Worm (Caenorhabditis elegans) whole organism, L3 larva: ENCODE results near the gene EGAP1.1.

ENCODE experiments used
- R02D3.7 ChIP-seq: fragments of 150-350 bp; optimal IDR thresholded peaks from 2 replicates; lab custom pipeline; 2014; ENCODE audit warnings: missing biosample characterization, missing genetic modification characterization
- ZK546.5 ChIP-seq: sonication (generic microtip); optimal IDR thresholded peaks from 2 replicates; lab custom pipeline; 2017; ENCODE audit warnings: missing biosample characterization, missing genetic modification characterization
- aly-2 ChIP-seq: fragments of 150-350 bp; optimal IDR thresholded peaks from 2 replicates; lab custom pipeline; 2014; ENCODE audit warnings: missing biosample characterization, missing genetic modification characterization
- ceh-28 ChIP-seq: fragments of 150-350 bp; optimal IDR thresholded peaks from 2 replicates; lab custom pipeline; 2014; ENCODE audit warnings: missing biosample characterization, missing genetic modification reagents, missing genetic modification characterization
- daf-12 ChIP-seq: fragments of 150-350 bp; optimal IDR thresholded peaks from 2 replicates; lab custom pipeline; 2014; ENCODE audit warnings: missing biosample characterization, missing genetic modification reagents, missing genetic modification characterization
- egl-27 ChIP-seq: sonication (generic microtip); optimal IDR thresholded peaks from 4 replicates; lab custom pipeline; 2017; ENCODE audit warnings: missing biosample characterization, missing genetic modification reagents, missing genetic modification characterization
- egl-5 ChIP-seq: fragments of 150-350 bp; optimal IDR thresholded peaks from 2 replicates; lab custom pipeline; 2017; ENCODE audit warnings: missing biosample characterization, missing genetic modification reagents, missing genetic modification characterization, inconsistent platforms
- elt-1 ChIP-seq: fragments of 150-350 bp; optimal IDR thresholded peaks from 2 replicates; lab custom pipeline; 2014; ENCODE audit warnings: missing biosample characterization, missing genetic modification characterization
- elt-2 ChIP-seq: sonication (generic microtip); optimal IDR thresholded peaks from 2 replicates; lab custom pipeline; 2016; ENCODE audit warnings: missing genetic modification reagents, mild to moderate bottlenecking, missing genetic modification characterization, missing compliant biosample characterization
- elt-3 ChIP-seq, 3 experiments: fragments of 150-350 bp in 1 of 3; sonication (generic microtip) in 2 of 3; optimal IDR thresholded peaks; 2 replicates in 2 of 3; 4 replicates in 1 of 3; lab custom pipeline; 2014 to 2017; ENCODE audit warnings: missing biosample characterization in 3 of 3, missing genetic modification characterization in 3 of 3
- fkh-10 ChIP-seq: sonication (generic microtip); optimal IDR thresholded peaks from 2 replicates; lab custom pipeline; 2017; ENCODE audit warnings: missing biosample characterization, missing genetic modification reagents, missing genetic modification characterization
- hmg-11 ChIP-seq: sonication (generic microtip); optimal IDR thresholded peaks from 2 replicates; lab custom pipeline; 2016; ENCODE audit warnings: missing genetic modification characterization, missing compliant biosample characterization
- lin-15B ChIP-seq: fragments of 150-350 bp; optimal IDR thresholded peaks from 2 replicates; lab custom pipeline; 2014; ENCODE audit warnings: missing biosample characterization, missing genetic modification characterization
- lin-39 ChIP-seq: fragments of 150-350 bp; optimal IDR thresholded peaks from 2 replicates; lab custom pipeline; 2018; ENCODE audit warnings: missing biosample characterization, missing genetic modification reagents, missing genetic modification characterization
- lsy-12 ChIP-seq: sonication (generic microtip); optimal IDR thresholded peaks from 2 replicates; lab custom pipeline; 2016; ENCODE audit warnings: mild to moderate bottlenecking, missing genetic modification characterization, missing compliant biosample characterization
- mdl-1 ChIP-seq: fragments of 150-350 bp; optimal IDR thresholded peaks from 2 replicates; lab custom pipeline; 2014; ENCODE audit warnings: missing biosample characterization, missing genetic modification characterization
- nfya-1 ChIP-seq: sonication (generic microtip); optimal IDR thresholded peaks from 2 replicates; lab custom pipeline; 2017; ENCODE audit warnings: missing genetic modification characterization, mild to moderate bottlenecking, missing compliant biosample characterization, antibody characterized with exemption, moderate library complexity; ENCODE audit not compliant: insufficient read depth
- nhr-11 ChIP-seq: fragments of 150-350 bp; optimal IDR thresholded peaks from 2 replicates; lab custom pipeline; 2014; ENCODE audit warnings: missing biosample characterization, missing genetic modification characterization
- nhr-12 ChIP-seq: fragments of 150-350 bp; optimal IDR thresholded peaks from 2 replicates; lab custom pipeline; 2014; ENCODE audit warnings: missing biosample characterization, missing genetic modification characterization
- nhr-23 ChIP-seq: fragments of 150-350 bp; optimal IDR thresholded peaks from 2 replicates; lab custom pipeline; 2014; ENCODE audit warnings: missing biosample characterization, missing genetic modification reagents, missing genetic modification characterization
- nhr-237 ChIP-seq: fragments of 150-350 bp; optimal IDR thresholded peaks from 2 replicates; lab custom pipeline; 2014; ENCODE audit warnings: missing biosample characterization, missing genetic modification characterization
- nhr-25 ChIP-seq: sonication (generic microtip); optimal IDR thresholded peaks from 2 replicates; lab custom pipeline; 2017; ENCODE audit warnings: missing biosample characterization, missing genetic modification characterization
- nhr-28 ChIP-seq: fragments of 150-350 bp; optimal IDR thresholded peaks from 2 replicates; lab custom pipeline; 2014; ENCODE audit warnings: missing biosample characterization, missing genetic modification characterization
- nhr-43 ChIP-seq: sonication (generic microtip); optimal IDR thresholded peaks from 2 replicates; lab custom pipeline; 2016; ENCODE audit warnings: mild to moderate bottlenecking, missing genetic modification characterization, missing compliant biosample characterization; ENCODE audit not compliant: poor library complexity, severe bottlenecking
- nhr-67 ChIP-seq: fragments of 150-350 bp; optimal IDR thresholded peaks from 2 replicates; lab custom pipeline; 2014; ENCODE audit warnings: missing biosample characterization, missing genetic modification characterization
- pha-4 ChIP-seq: fragments of 150-350 bp; optimal IDR thresholded peaks from 2 replicates; lab custom pipeline; 2014; ENCODE audit warnings: missing biosample characterization, missing genetic modification reagents, missing genetic modification characterization
- pqm-1 ChIP-seq: fragments of 150-350 bp; optimal IDR thresholded peaks from 2 replicates; lab custom pipeline; 2017; ENCODE audit warnings: missing biosample characterization, missing genetic modification characterization, inconsistent platforms
- skn-1 ChIP-seq: fragments of 150-350 bp; optimal IDR thresholded peaks from 2 replicates; lab custom pipeline; 2014; ENCODE audit warnings: missing biosample characterization, missing genetic modification characterization
- snpc-4 ChIP-seq: fragments of 150-350 bp; optimal IDR thresholded peaks from 2 replicates; lab custom pipeline; 2014; ENCODE audit warnings: missing biosample characterization, missing genetic modification characterization
- unc-62 ChIP-seq: fragments of 150-350 bp; sonication (generic microtip); optimal IDR thresholded peaks from 4 replicates; lab custom pipeline; 2014; ENCODE audit warnings: missing biosample characterization, missing genetic modification reagents, missing genetic modification characterization
- ztf-11 ChIP-seq: fragments of 150-350 bp; optimal IDR thresholded peaks from 2 replicates; lab custom pipeline; 2014; ENCODE audit warnings: missing biosample characterization, missing genetic modification characterization
- ztf-4 ChIP-seq: fragments of 150-350 bp; optimal IDR thresholded peaks from 2 replicates; lab custom pipeline; 2014; ENCODE audit warnings: missing biosample characterization, missing genetic modification characterization

Gene EGAP1.1

ce11 chrIII:5938013-5938412, 993 bp upstream of the EGAP1.1 start (continued):
- TF ChIP-seq skn-1 (tag; lab: Kevin White, UChicago) = peak; percentile 62
- no peak for TF ChIP-seq daf-12 (tag; lab: Kevin White, UChicago)
- no peak for TF ChIP-seq R02D3.7 (tag; lab: Kevin White, UChicago)
- TF ChIP-seq hmg-11 (tag; lab: Kevin White, UChicago) = peak; percentile 6
- TF ChIP-seq egl-27 (tag; lab: Kevin White, UChicago) = peak; percentile 73

- TF ChIP-seq skn-1 (tag; lab: Kevin White, UChicago) (no peak), daf-12 (tag; lab: Kevin White, UChicago) (no peak), fkh-10 (peak; percentile 56), aly-2 (tag; lab: Kevin White, UChicago) (no peak), ceh-28 (no peak), elt-3 (tag; optimal IDR thresholded peaks at IDR 0.05; lab: Kevin White, UChicago) (no peak), nhr-25 (tag; lab: Kevin White, UChicago) (no peak), nfya-1 (tag; lab: Kevin White, UChicago) (no peak), R02D3.7 (tag; lab: Kevin White, UChicago) (no peak), lin-39 (tag; lab: Kevin White, UChicago) (no peak), nhr-12 (tag; lab: Kevin White, UChicago) (no peak), ztf-11 (tag; lab: Kevin White, UChicago) (no peak), mdl-1 (tag; lab: Kevin White, UChicago) (no peak), nhr-11 (tag; lab: Kevin White, UChicago) (no peak), egl-5 (tag; lab: Kevin White, UChicago) (peak; percentile 41)
Measured at ce11 chrIII:5934138-5934658, 2.8 kb downstream of the EGAP1.1 start.

ce11 chrIII:5932853-5933252, 4.2 kb downstream of the EGAP1.1 start, which contains the start of gene zmp-1:
TSS of gene zmp-1 (minus strand) at chrIII:5932953.
- no peak for TF ChIP-seq R02D3.7 (tag; lab: Kevin White, UChicago)

ce11 chrIII:5931433-5931994, 5.5 kb downstream of the EGAP1.1 start, which contains the start of gene EGAP1.5:
TSS of gene EGAP1.5 (plus strand) at chrIII:5931721.
- peak; percentile 20 for TF ChIP-seq nfya-1 (tag; lab: Kevin White, UChicago)
- no peak for TF ChIP-seq egl-5 (tag; lab: Kevin White, UChicago)
- TF ChIP-seq nhr-67 (tag; lab: Kevin White, UChicago) = no peak
- no peak for TF ChIP-seq unc-62 (GFP tag; lab: Kevin White, UChicago)

- TF ChIP-seq unc-62 (GFP tag; lab: Kevin White, UChicago) (no peak), nfya-1 (tag; lab: Kevin White, UChicago) (peak; percentile 30)
Measured at ce11 chrIII:5930659-5931058, 6.4 kb downstream of the EGAP1.1 start.

ce11 chrIII:5925724-5926123, 11.3 kb downstream of the EGAP1.1 start, which contains the start of the genes dnc-2 and bcl-7:
TSS of gene dnc-2 (minus strand) at chrIII:5925756.
TSS of gene bcl-7 (plus strand) at chrIII:5926086.
- TF ChIP-seq nhr-25 (tag; lab: Kevin White, UChicago) (peak; percentile 49), lin-39 (tag; lab: Kevin White, UChicago) (peak; percentile 65), hmg-11 (tag; lab: Kevin White, UChicago) (peak; percentile 62), mdl-1 (tag; lab: Kevin White, UChicago) (no peak), lin-15B (peak; percentile 82), elt-2 (tag; lab: Kevin White, UChicago) (peak; percentile 16), pha-4 (tag; lab: Kevin White, UChicago) (peak; percentile 82), fkh-10 (no peak), pqm-1 (tag; lab: Kevin White, UChicago) (peak; percentile 21), nhr-67 (tag; lab: Kevin White, UChicago) (no peak), elt-1 (tag; lab: Kevin White, UChicago) (no peak), lsy-12 (no peak), nhr-237 (tag; lab: Kevin White, UChicago) (no peak), nhr-43 (tag; lab: Kevin White, UChicago) (peak; percentile 37), nhr-11 (tag; lab: Kevin White, UChicago) (no peak), nhr-23 (tag; lab: Kevin White, UChicago) (peak; percentile 59), snpc-4 (tag; lab: Kevin White, UChicago) (peak; percentile 22), skn-1 (tag; lab: Kevin White, UChicago) (no peak), nfya-1 (tag; lab: Kevin White, UChicago) (peak; percentile 64), ztf-4 (tag; lab: Kevin White, UChicago) (no peak), nhr-28 (tag; lab: Kevin White, UChicago) (no peak), ZK546.5 (tag; lab: Kevin White, UChicago) (no peak)
